Fruit fly (Drosophila melanogaster) whole organism: ENCODE data around the gene CG4022.

Experiments
- CG8478 ChIP-seq: fragments of >200 bp; optimal IDR thresholded peaks from 2 replicates; lab custom pipeline; 2018; ENCODE audit warnings: inconsistent platforms
- Dll ChIP-seq: fragments of >200 bp; optimal IDR thresholded peaks from 2 replicates; lab custom pipeline; 2017
- EcR ChIP-seq, 2 experiments: fragments of >200 bp; optimal IDR thresholded peaks; 2 replicates each; lab custom pipeline; 2017; ENCODE audit warnings: missing biosample characterization in 2 of 2, missing genetic modification characterization in 2 of 2, missing genetic modification reagents in 2 of 2
- pan ChIP-seq: fragments of >200 bp; optimal IDR thresholded peaks from 2 replicates; lab custom pipeline; 2017
- psq ChIP-seq: fragments of >200 bp; optimal IDR thresholded peaks from 2 replicates; lab custom pipeline; 2017
- usp ChIP-seq: fragments of >200 bp; optimal IDR thresholded peaks from 2 replicates; lab custom pipeline; 2017; ENCODE audit warnings: missing biosample characterization, missing genetic modification characterization, mixed read lengths

The CG4022 gene

dm6 chr3L:9391340-9391980 is 19.2 kb downstream of the CG4022 start:
- TF ChIP-seq CG8478 (lab: Kevin White, UChicago) = no peak
- TF ChIP-seq Dll (lab: Kevin White, UChicago) = no peak
- TF ChIP-seq EcR (GFP tag; optimal IDR thresholded peaks at IDR 0.05; lab: Kevin White, UChicago) = no peak
- TF ChIP-seq usp (GFP tag; lab: Kevin White, UChicago) = no peak
- TF ChIP-seq pan (lab: Kevin White, UChicago) = no peak
- TF ChIP-seq psq (lab: Kevin White, UChicago) = no peak

dm6 chr3L:9384445-9385079 is 26.1 kb downstream of the CG4022 start:
- TF ChIP-seq usp (GFP tag; lab: Kevin White, UChicago) (no peak), psq (lab: Kevin White, UChicago) (no peak), EcR (GFP tag; optimal IDR thresholded peaks at IDR 0.05; lab: Kevin White, UChicago) (peak in 1 of 2 experiments; percentile 17), Dll (lab: Kevin White, UChicago) (no peak), CG8478 (lab: Kevin White, UChicago) (no peak), pan (lab: Kevin White, UChicago) (no peak)

- TF ChIP-seq EcR (GFP tag; optimal IDR thresholded peaks at IDR 0.05; lab: Kevin White, UChicago) (peak in 1 of 2 experiments; percentile 76), Dll (lab: Kevin White, UChicago) (no peak), usp (GFP tag; lab: Kevin White, UChicago) (no peak), pan (lab: Kevin White, UChicago) (no peak), psq (lab: Kevin White, UChicago) (no peak), CG8478 (lab: Kevin White, UChicago) (peak; percentile 42)
Observed at dm6 chr3L:9383345-9384075, 27.1 kb downstream of the CG4022 start, which contains the start of gene Hsp27. TSS of gene Hsp27 (plus strand) at chr3L:9384063.

- TF ChIP-seq pan (lab: Kevin White, UChicago) (no peak), Dll (lab: Kevin White, UChicago) (peak; percentile 18), usp (GFP tag; lab: Kevin White, UChicago) (no peak), CG8478 (lab: Kevin White, UChicago) (no peak), EcR (GFP tag; optimal IDR thresholded peaks at IDR 0.05; lab: Kevin White, UChicago) (peak in 1 of 2 experiments; percentile 48), psq (lab: Kevin White, UChicago) (no peak)
Observed at dm6 chr3L:9381602-9382001, 29.0 kb downstream of the CG4022 start, which contains the start of gene Hsp23. TSS of gene Hsp23 (plus strand) at chr3L:9381882.

- no peak for TF ChIP-seq Dll (lab: Kevin White, UChicago)
- no peak for TF ChIP-seq pan (lab: Kevin White, UChicago)
- no peak for TF ChIP-seq psq (lab: Kevin White, UChicago)
- no peak for TF ChIP-seq EcR (GFP tag; optimal IDR thresholded peaks at IDR 0.05; lab: Kevin White, UChicago)
- no peak for TF ChIP-seq CG8478 (lab: Kevin White, UChicago)
- TF ChIP-seq usp (GFP tag; lab: Kevin White, UChicago) = no peak
Observed at dm6 chr3L:9380344-9380849, 30.2 kb downstream of the CG4022 start.

dm6 chr3L:9379484-9380343 is 30.9 kb downstream of the CG4022 start, which contains the start of gene Hsp67Ba:
TSS of gene Hsp67Ba (minus strand) at chr3L:9379534.
- peak; percentile 20 for TF ChIP-seq Dll (lab: Kevin White, UChicago)
- no peak for TF ChIP-seq usp (GFP tag; lab: Kevin White, UChicago)

- TF ChIP-seq psq (lab: Kevin White, UChicago) = no peak
- TF ChIP-seq Dll (lab: Kevin White, UChicago) = no peak
- TF ChIP-seq CG8478 (lab: Kevin White, UChicago) = no peak
- no peak for TF ChIP-seq pan (lab: Kevin White, UChicago)
- no peak for TF ChIP-seq usp (GFP tag; lab: Kevin White, UChicago)
- TF ChIP-seq EcR (GFP tag; optimal IDR thresholded peaks at IDR 0.05; lab: Kevin White, UChicago) = peak; percentile 74 to 96
Observed at dm6 chr3L:9377198-9378035, 33.2 kb downstream of the CG4022 start, which contains the start of gene Hsp26. TSS of gene Hsp26 (minus strand) at chr3L:9377427.

dm6 chr3L:9376573-9376972 is 34.1 kb downstream of the CG4022 start:
- no peak for TF ChIP-seq psq (lab: Kevin White, UChicago)
- TF ChIP-seq Dll (lab: Kevin White, UChicago) = no peak
- no peak for TF ChIP-seq pan (lab: Kevin White, UChicago)
- no peak for TF ChIP-seq usp (GFP tag; lab: Kevin White, UChicago)
- TF ChIP-seq EcR (GFP tag; optimal IDR thresholded peaks at IDR 0.05; lab: Kevin White, UChicago) = no peak
- TF ChIP-seq CG8478 (lab: Kevin White, UChicago) = no peak

dm6 chr3L:9375130-9375529 is 35.5 kb downstream of the CG4022 start, which contains the start of gene CG4461:
TSS of gene CG4461 (plus strand) at chr3L:9375430.
- no peak for TF ChIP-seq CG8478 (lab: Kevin White, UChicago)
- TF ChIP-seq Dll (lab: Kevin White, UChicago) = no peak
- TF ChIP-seq usp (GFP tag; lab: Kevin White, UChicago) = no peak
- no peak for TF ChIP-seq psq (lab: Kevin White, UChicago)
- TF ChIP-seq EcR (GFP tag; optimal IDR thresholded peaks at IDR 0.05; lab: Kevin White, UChicago) = no peak
- no peak for TF ChIP-seq pan (lab: Kevin White, UChicago)
